Worm (Caenorhabditis elegans): ENCODE data around the gene F58G1.8.

The F58G1.8 gene

DNA sequence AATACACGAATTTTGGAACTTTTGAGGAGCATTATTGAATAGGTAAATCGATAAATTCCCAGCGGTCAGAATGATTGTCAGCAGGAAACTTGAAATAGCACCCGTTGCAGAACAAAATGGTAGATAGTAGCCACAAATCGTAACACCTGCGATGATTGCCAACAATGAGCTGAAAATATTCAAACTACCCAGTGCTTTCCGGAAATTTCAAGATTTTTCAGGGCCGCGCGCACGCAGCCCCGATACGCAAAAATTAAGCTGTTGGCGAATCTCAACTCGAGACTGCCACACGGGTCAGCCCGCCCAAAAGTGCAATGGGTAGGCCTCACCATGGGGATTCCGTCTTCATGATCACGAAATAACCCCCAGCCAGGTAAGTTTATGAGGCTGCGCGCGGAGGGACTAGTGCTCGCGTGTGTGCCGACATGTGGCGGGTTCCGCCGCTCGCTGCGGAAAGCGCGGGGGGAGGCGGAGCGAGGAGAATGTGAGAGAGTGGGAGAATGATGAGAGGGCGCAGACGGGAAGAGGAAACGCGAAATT, 19.2 kb upstream of the F58G1.8 start:
- TF ChIP-seq ZK546.5 (tag; optimal IDR thresholded peaks at IDR 0.05) (no peak), ceh-9 (tag; optimal IDR thresholded peaks at IDR 0.05) (no peak), eor-1 (tag; optimal IDR thresholded peaks at IDR 0.05) (no peak), ceh-16 (tag; optimal IDR thresholded peaks at IDR 0.05) (peak; percentile 23), elt-1 (tag; optimal IDR thresholded peaks at IDR 0.05) (no peak), unc-62 (GFP tag; optimal IDR thresholded peaks at IDR 0.05) (peak; percentile 50), lsy-12 (tag; optimal IDR thresholded peaks at IDR 0.05) (peak; percentile 91), nhr-25 (tag; optimal IDR thresholded peaks at IDR 0.05) (peak; percentile 95), ceh-28 (tag; optimal IDR thresholded peaks at IDR 0.05) (peak; percentile 86), lin-15B (tag; optimal IDR thresholded peaks at IDR 0.05) (peak; percentile 72), ztf-11 (tag; optimal IDR thresholded peaks at IDR 0.05) (no peak), daf-12 (tag; optimal IDR thresholded peaks at IDR 0.05) (peak; percentile 16), tbx-2 (tag; optimal IDR thresholded peaks at IDR 0.05) (peak; percentile 94), elt-2 (tag; optimal IDR thresholded peaks at IDR 0.05) (peak; percentile 87), nfya-1 (tag; optimal IDR thresholded peaks at IDR 0.05; ENCODE audit: insufficient read depth) (peak; percentile 88), fkh-2 (tag; optimal IDR thresholded peaks at IDR 0.05) (peak; percentile 51), sea-2 (GFP tag; optimal IDR thresholded peaks at IDR 0.05) (no peak), fkh-10 (GFP tag; optimal IDR thresholded peaks at IDR 0.05) (no peak), mml-1 (tag; optimal IDR thresholded peaks at IDR 0.05) (no peak), pha-4 (tag; optimal IDR thresholded peaks at IDR 0.05) (peak; percentile 87), skn-1 (tag; optimal IDR thresholded peaks at IDR 0.05) (peak; percentile 75), egl-5 (tag; optimal IDR thresholded peaks at IDR 0.05) (peak; percentile 39), nhr-12 (tag; optimal IDR thresholded peaks at IDR 0.05) (no peak), nhr-28 (tag; optimal IDR thresholded peaks at IDR 0.05) (peak; percentile 78), jun-1 (tag; optimal IDR thresholded peaks at IDR 0.05) (peak; percentile 95), aly-2 (tag; optimal IDR thresholded peaks at IDR 0.05) (peak; percentile 94), elt-3 (tag; optimal IDR thresholded peaks at IDR 0.05) (peak; percentile 45 to 96 (median 85)), nhr-77 (tag; optimal IDR thresholded peaks at IDR 0.05) (peak; percentile 86), pqm-1 (tag; optimal IDR thresholded peaks at IDR 0.05) (peak; percentile 88), zag-1 (tag; optimal IDR thresholded peaks at IDR 0.05) (peak; percentile 52), nhr-67 (tag; optimal IDR thresholded peaks at IDR 0.05) (no peak), snpc-4 (tag; optimal IDR thresholded peaks at IDR 0.05) (peak; percentile 100), egl-27 (tag; optimal IDR thresholded peaks at IDR 0.05) (no peak), R02D3.7 (tag; optimal IDR thresholded peaks at IDR 0.05) (peak; percentile 81), ama-1 (optimal IDR thresholded peaks at IDR 0.05) (peak; percentile 100), lin-39 (tag; optimal IDR thresholded peaks at IDR 0.05) (peak; percentile 95), hmg-11 (tag; optimal IDR thresholded peaks at IDR 0.05) (peak; percentile 96), unc-39 (tag; optimal IDR thresholded peaks at IDR 0.05) (no peak), nhr-237 (tag; optimal IDR thresholded peaks at IDR 0.05) (no peak), ceh-82 (tag; optimal IDR thresholded peaks at IDR 0.05) (peak; percentile 89), nhr-11 (tag; optimal IDR thresholded peaks at IDR 0.05) (peak; percentile 21), ztf-4 (tag; optimal IDR thresholded peaks at IDR 0.05) (peak; percentile 41), nhr-43 (tag; optimal IDR thresholded peaks at IDR 0.05; ENCODE audit: poor library complexity, severe bottlenecking) (peak; percentile 96), mdl-1 (tag; optimal IDR thresholded peaks at IDR 0.05) (peak; percentile 20), nhr-76 (tag; optimal IDR thresholded peaks at IDR 0.05) (peak; percentile 56), nhr-23 (tag; optimal IDR thresholded peaks at IDR 0.05) (peak; percentile 88), fos-1 (tag; optimal IDR thresholded peaks at IDR 0.05) (peak; percentile 17)
